Worm (Caenorhabditis elegans): Measurements from ENCODE around the gene flp-23.

ce11 chrIII:8625125-8625524, 25.4 kb upstream of the flp-23 start:
- no peak for TF ChIP-seq elt-3 (tag; optimal IDR thresholded peaks at IDR 0.05)
- TF ChIP-seq nhr-76 (tag; optimal IDR thresholded peaks at IDR 0.05) = no peak
- no peak for TF ChIP-seq blmp-1 (tag; optimal IDR thresholded peaks at IDR 0.05)
- TF ChIP-seq unc-62 (GFP tag; optimal IDR thresholded peaks at IDR 0.05) = no peak
- TF ChIP-seq mep-1 (tag; optimal IDR thresholded peaks at IDR 0.05) = no peak
- TF ChIP-seq nhr-12 (tag; optimal IDR thresholded peaks at IDR 0.05) = no peak
- TF ChIP-seq elt-1 (tag; optimal IDR thresholded peaks at IDR 0.05; ENCODE audit: borderline replicate concordance, insufficient read depth) = no peak
- no peak for TF ChIP-seq pha-4 (tag; optimal IDR thresholded peaks at IDR 0.05)
- no peak for TF ChIP-seq unc-120 (tag; optimal IDR thresholded peaks at IDR 0.05; ENCODE audit: poor library complexity, severe bottlenecking)
